Worm (Caenorhabditis elegans) whole organism, late embryonic: Measurements from ENCODE around the gene C45B2.2.

Source experiments
- C08G9.2 ChIP-seq: sonication (generic microtip); optimal IDR thresholded peaks from 2 replicates; lab custom pipeline; 2016; ENCODE audit warnings: mild to moderate bottlenecking, missing genetic modification characterization, moderate library complexity, missing compliant biosample characterization
- C38D4.7 ChIP-seq: fragments of 200-800 bp; sonication (Bioruptor generic); optimal IDR thresholded peaks from 2 replicates; lab custom pipeline; 2018; ENCODE audit warnings: mild to moderate bottlenecking, missing genetic modification characterization, moderate library complexity, missing compliant biosample characterization
- F13H6.1 ChIP-seq: sonication (generic microtip); optimal IDR thresholded peaks from 2 replicates; lab custom pipeline; 2016; ENCODE audit warnings: missing genetic modification characterization, missing compliant biosample characterization
- Y22D7AL.16 ChIP-seq: sonication (generic microtip); optimal IDR thresholded peaks from 2 replicates; lab custom pipeline; 2016; ENCODE audit warnings: missing genetic modification characterization, missing compliant biosample characterization
- ahr-1 ChIP-seq: sonication (generic microtip); optimal IDR thresholded peaks from 2 replicates; lab custom pipeline; 2016; ENCODE audit warnings: missing genetic modification characterization, missing compliant biosample characterization
- ceh-18 ChIP-seq: sonication (generic microtip); optimal IDR thresholded peaks from 2 replicates; lab custom pipeline; 2016; ENCODE audit warnings: missing genetic modification characterization, missing compliant biosample characterization
- ceh-45 ChIP-seq: fragments of 200-800 bp; sonication (Bioruptor generic); IDR thresholded peaks from 2 replicates; pipeline ENCODE4 v1.3.6; 2022; ENCODE audit warnings: missing genetic modification reagents, missing genetic modification characterization, missing compliant biosample characterization
- ceh-48 ChIP-seq: sonication (generic microtip); optimal IDR thresholded peaks from 2 replicates; lab custom pipeline; 2016; ENCODE audit warnings: missing genetic modification characterization, inconsistent platforms, missing compliant biosample characterization
- ceh-6 ChIP-seq: fragments of 200-800 bp; sonication (Bioruptor generic); optimal IDR thresholded peaks from 2 replicates; lab custom pipeline; 2018; ENCODE audit warnings: mild to moderate bottlenecking, missing genetic modification characterization, missing compliant biosample characterization
- ceh-9 ChIP-seq: sonication (generic microtip); optimal IDR thresholded peaks from 2 replicates; lab custom pipeline; 2016; ENCODE audit warnings: mild to moderate bottlenecking, missing genetic modification characterization, inconsistent platforms, missing compliant biosample characterization
- dmd-4 ChIP-seq: sonication (generic microtip); optimal IDR thresholded peaks from 2 replicates; lab custom pipeline; 2016; ENCODE audit warnings: borderline replicate concordance, missing genetic modification characterization, missing compliant biosample characterization
- elt-2 ChIP-seq: sonication (generic microtip); optimal IDR thresholded peaks from 2 replicates; lab custom pipeline; 2016; ENCODE audit warnings: missing genetic modification reagents, missing genetic modification characterization, missing compliant biosample characterization
- elt-4 ChIP-seq: sonication (generic microtip); optimal IDR thresholded peaks from 2 replicates; lab custom pipeline; 2016; ENCODE audit warnings: missing genetic modification characterization, missing compliant biosample characterization
- fkh-6 ChIP-seq: sonication (generic microtip); optimal IDR thresholded peaks from 2 replicates; lab custom pipeline; 2016; ENCODE audit warnings: missing genetic modification characterization, missing compliant biosample characterization
- hlh-30 ChIP-seq: sonication (generic microtip); optimal IDR thresholded peaks from 2 replicates; lab custom pipeline; 2017; ENCODE audit warnings: antibody characterized with exemption, missing genetic modification characterization, missing compliant biosample characterization; ENCODE audit not compliant: insufficient read depth
- hlh-6 ChIP-seq: sonication (generic microtip); optimal IDR thresholded peaks from 2 replicates; lab custom pipeline; 2016; ENCODE audit warnings: missing genotype, missing genetic modification characterization, missing compliant biosample characterization
- hlh-8 ChIP-seq: sonication (generic microtip); optimal IDR thresholded peaks from 2 replicates; lab custom pipeline; 2016; ENCODE audit warnings: missing genotype, missing genetic modification characterization, missing compliant biosample characterization
- lin-11 ChIP-seq: fragments of 200-800 bp; sonication (Bioruptor generic); optimal IDR thresholded peaks from 2 replicates; lab custom pipeline; 2018; ENCODE audit warnings: mild to moderate bottlenecking, missing genetic modification characterization, missing compliant biosample characterization
- madf-2 ChIP-seq: sonication (generic microtip); optimal IDR thresholded peaks from 2 replicates; lab custom pipeline; 2017; ENCODE audit warnings: missing genetic modification characterization, missing compliant biosample characterization
- nfya-1 ChIP-seq: sonication (generic microtip); optimal IDR thresholded peaks from 2 replicates; lab custom pipeline; 2017; ENCODE audit warnings: missing genetic modification characterization, mild to moderate bottlenecking, missing compliant biosample characterization, antibody characterized with exemption, moderate library complexity
- nhr-11 ChIP-seq: fragments of 150-350 bp; optimal IDR thresholded peaks from 2 replicates; lab custom pipeline; 2014; ENCODE audit warnings: missing biosample characterization, missing genetic modification characterization
- nhr-232 ChIP-seq: sonication (generic microtip); optimal IDR thresholded peaks from 2 replicates; lab custom pipeline; 2016; ENCODE audit warnings: missing genetic modification characterization, missing compliant biosample characterization
- npax-4 ChIP-seq: sonication (generic microtip); optimal IDR thresholded peaks from 2 replicates; lab custom pipeline; 2016; ENCODE audit warnings: missing genetic modification characterization, missing compliant biosample characterization
- pat-9 ChIP-seq: fragments of 200-800 bp; sonication (Bioruptor generic); optimal IDR thresholded peaks from 2 replicates; lab custom pipeline; 2018; ENCODE audit warnings: mild to moderate bottlenecking, missing genetic modification characterization, moderate library complexity, missing compliant biosample characterization
- ref-2 ChIP-seq: sonication (generic microtip); optimal IDR thresholded peaks from 2 replicates; lab custom pipeline; 2016; ENCODE audit warnings: missing genetic modification characterization, missing compliant biosample characterization
- sox-2 ChIP-seq: fragments of 200-800 bp; sonication (Bioruptor generic); IDR thresholded peaks from 2 replicates; pipeline ENCODE4 v1.3.6; 2022; ENCODE audit warnings: missing genetic modification reagents, missing genetic modification characterization, missing compliant biosample characterization
- tbx-2 ChIP-seq: sonication (generic microtip); optimal IDR thresholded peaks from 2 replicates; lab custom pipeline; 2016; ENCODE audit warnings: missing genetic modification characterization, missing compliant biosample characterization
- ttx-3 ChIP-seq: sonication (generic microtip); optimal IDR thresholded peaks from 2 replicates; lab custom pipeline; 2016; ENCODE audit warnings: missing genetic modification reagents, missing genetic modification characterization, missing compliant biosample characterization
- unc-3 ChIP-seq, 2 experiments: fragments of 200-800 bp in 1 of 2; sonication (Bioruptor generic) in 1 of 2; sonication (generic microtip) in 1 of 2; conservative IDR thresholded peaks in 1 of 2; optimal IDR thresholded peaks in 1 of 2; 2 replicates each; pipeline versions ENCODE4 v1.3.6 to Lab custom; 2016 to 2022; ENCODE audit warnings: missing compliant biosample characterization in 2 of 2, missing genetic modification characterization in 2 of 2, missing genetic modification reagents in 1 of 2
- unc-42 ChIP-seq: sonication (generic microtip); optimal IDR thresholded peaks from 2 replicates; lab custom pipeline; 2016; ENCODE audit warnings: missing genotype, missing genetic modification characterization, missing compliant biosample characterization
- ztf-16 ChIP-seq: sonication (generic microtip); optimal IDR thresholded peaks from 2 replicates; lab custom pipeline; 2017; ENCODE audit warnings: missing genetic modification characterization, missing compliant biosample characterization

C45B2.2 gene

ce11 chrX:6084439-6084838 is at the start of gene C45B2.2:
Gene C45B2.2, plus strand, starts transcription at chrX:6084739.
- TF ChIP-seq madf-2 (tag; lab: Kevin White, UChicago) = no peak
- TF ChIP-seq sox-2 (GFP tag; lab: Robert Waterston, UW) = no peak
- no peak for TF ChIP-seq elt-4 (tag; lab: Kevin White, UChicago)
- TF ChIP-seq hlh-6 (tag; lab: Kevin White, UChicago) = no peak
- TF ChIP-seq npax-4 (tag; lab: Kevin White, UChicago) = no peak
- no peak for TF ChIP-seq ceh-48 (tag; lab: Kevin White, UChicago)
- no peak for TF ChIP-seq unc-42 (tag; lab: Kevin White, UChicago)
- TF ChIP-seq ceh-9 (tag; lab: Kevin White, UChicago) = no peak
- TF ChIP-seq hlh-30 (tag; lab: Kevin White, UChicago) = no peak
- no peak for TF ChIP-seq tbx-2 (tag; lab: Kevin White, UChicago)
- TF ChIP-seq ztf-16 (tag; lab: Kevin White, UChicago) = no peak
- TF ChIP-seq ttx-3 (tag; lab: Kevin White, UChicago) = no peak
- TF ChIP-seq ceh-6 (GFP tag; lab: Kevin White, UChicago) = no peak

ce11 chrX:6039544-6039943 is 45.0 kb upstream of the C45B2.2 start, which contains the start of gene hsp-25:
Gene hsp-25, minus strand, starts transcription at chrX:6039644.
- no peak for TF ChIP-seq ceh-9 (tag; lab: Kevin White, UChicago)
- TF ChIP-seq C38D4.7 (GFP tag; lab: Kevin White, UChicago) = no peak
- no peak for TF ChIP-seq ahr-1 (tag; lab: Kevin White, UChicago)
- TF ChIP-seq, all 69 proteins: peak for 0

ce11 chrX:6040435-6041093 is 44.0 kb upstream of the C45B2.2 start:
- TF ChIP-seq Y22D7AL.16 (tag; lab: Kevin White, UChicago) (no peak), pat-9 (tag; lab: Kevin White, UChicago) (peak; percentile 34)

ce11 chrX:6041094-6041441 is 43.5 kb upstream of the C45B2.2 start:
- TF ChIP-seq F13H6.1 (tag; lab: Kevin White, UChicago) = no peak
- TF ChIP-seq nhr-11 (tag; lab: Kevin White, UChicago) = no peak
- TF ChIP-seq hlh-30 (tag; lab: Kevin White, UChicago) = no peak
- no peak for TF ChIP-seq ceh-45 (GFP tag; lab: Robert Waterston, UW)
- no peak for TF ChIP-seq unc-3 (GFP tag; conservative IDR thresholded peaks at IDR 0.05; lab: Robert Waterston, UW)
- no peak for TF ChIP-seq unc-3 (tag; optimal IDR thresholded peaks at IDR 0.05; lab: Kevin White, UChicago)

- TF ChIP-seq elt-2 (tag; lab: Kevin White, UChicago) (peak; percentile 31), dmd-4 (tag; lab: Kevin White, UChicago) (no peak), nhr-232 (no peak), ceh-18 (tag; lab: Kevin White, UChicago) (peak; percentile 80), fkh-6 (no peak), tbx-2 (tag; lab: Kevin White, UChicago) (peak; percentile 3), unc-3 (GFP tag; conservative IDR thresholded peaks at IDR 0.05; lab: Robert Waterston, UW) (no peak), unc-3 (tag; optimal IDR thresholded peaks at IDR 0.05; lab: Kevin White, UChicago) (no peak), C08G9.2 (tag; lab: Kevin White, UChicago) (no peak), F13H6.1 (tag; lab: Kevin White, UChicago) (no peak), nfya-1 (tag; lab: Kevin White, UChicago) (peak; percentile 76), ref-2 (peak; percentile 42), lin-11 (tag; lab: Kevin White, UChicago) (no peak), hlh-8 (tag; lab: Kevin White, UChicago) (no peak)
Measured at ce11 chrX:6041995-6042481, 42.5 kb upstream of the C45B2.2 start.
